Worm (Caenorhabditis elegans) whole organism, L1 larva: ENCODE data around the gene knl-3.

ENCODE experiments used
- F16B12.6 ChIP-seq: fragments of 150-350 bp; optimal IDR thresholded peaks from 2 replicates; lab custom pipeline; 2014; ENCODE audit warnings: missing biosample characterization, missing genetic modification characterization
- aha-1 ChIP-seq: fragments of 150-350 bp; optimal IDR thresholded peaks from 2 replicates; lab custom pipeline; 2014; ENCODE audit warnings: missing biosample characterization, missing genetic modification characterization
- ama-1 ChIP-seq: fragments of 150-350 bp; optimal IDR thresholded peaks from 2 replicates; lab custom pipeline; 2014
- ceh-63 ChIP-seq: fragments of 200-800 bp; sonication (Bioruptor generic); optimal IDR thresholded peaks from 2 replicates; lab custom pipeline; 2018; ENCODE audit warnings: mild to moderate bottlenecking, missing genetic modification characterization, missing compliant biosample characterization
- ceh-8 ChIP-seq: fragments of 200-800 bp; sonication (Bioruptor generic); optimal IDR thresholded peaks from 2 replicates; lab custom pipeline; 2018; ENCODE audit warnings: mild to moderate bottlenecking, missing genetic modification characterization, moderate library complexity, missing compliant biosample characterization
- ceh-82 ChIP-seq, 3 experiments: fragments of 150-350 bp in 1 of 3; sonication (generic microtip) in 2 of 3; optimal IDR thresholded peaks; 2 replicates each; lab custom pipeline; 2014 to 2017; ENCODE audit warnings: missing biosample characterization in 3 of 3, missing genetic modification characterization in 3 of 3
- ceh-90 ChIP-seq: sonication (generic microtip); optimal IDR thresholded peaks from 2 replicates; lab custom pipeline; 2016; ENCODE audit warnings: missing genetic modification characterization, missing compliant biosample characterization
- efl-1 ChIP-seq, 4 experiments: fragments of 150-350 bp; optimal IDR thresholded peaks in 3 of 4; peaks in 1 of 4; 1 replicate in 1 of 4; 2 replicates in 3 of 4; lab custom pipeline; 2014; ENCODE audit warnings: missing biosample characterization in 2 of 4, missing genetic modification characterization in 2 of 4, missing genetic modification reagents in 2 of 4
- elt-2 ChIP-seq: sonication (generic microtip); optimal IDR thresholded peaks from 2 replicates; lab custom pipeline; 2016; ENCODE audit warnings: missing genetic modification characterization, mild to moderate bottlenecking, inconsistent platforms, missing compliant biosample characterization, missing genetic modification reagents
- fkh-8 ChIP-seq: sonication (generic microtip); optimal IDR thresholded peaks from 2 replicates; lab custom pipeline; 2016; ENCODE audit warnings: mild to moderate bottlenecking, missing genetic modification characterization, missing compliant biosample characterization
- fos-1 ChIP-seq: fragments of 150-350 bp; optimal IDR thresholded peaks from 2 replicates; lab custom pipeline; 2014; ENCODE audit warnings: missing biosample characterization, missing genetic modification characterization
- grh-1 ChIP-seq: fragments of 200-800 bp; sonication (Bioruptor generic); IDR thresholded peaks from 2 replicates; pipeline ENCODE4 v1.3.6; 2022; ENCODE audit warnings: missing genetic modification reagents, missing genetic modification characterization, missing compliant biosample characterization
- hlh-17 ChIP-seq: fragments of 200-800 bp; sonication (Bioruptor generic); optimal IDR thresholded peaks from 2 replicates; lab custom pipeline; 2018; ENCODE audit warnings: missing genetic modification characterization, mild to moderate bottlenecking, missing compliant biosample characterization, moderate library complexity, borderline replicate concordance
- hpl-2 ChIP-seq: fragments of 150-350 bp; optimal IDR thresholded peaks from 2 replicates; lab custom pipeline; 2014; ENCODE audit warnings: missing biosample characterization, missing genetic modification reagents, missing genetic modification characterization
- isw-1 ChIP-seq: fragments of 200-800 bp; sonication (Bioruptor generic); IDR thresholded peaks from 2 replicates; pipeline ENCODE4 v1.3.6; 2022; ENCODE audit warnings: missing genetic modification characterization, missing compliant biosample characterization
- jun-1 ChIP-seq: fragments of 150-350 bp; optimal IDR thresholded peaks from 2 replicates; lab custom pipeline; 2014; ENCODE audit warnings: missing biosample characterization, missing genetic modification reagents, missing genetic modification characterization
- lin-14 ChIP-seq: fragments of 200-800 bp; sonication (Bioruptor generic); optimal IDR thresholded peaks from 2 replicates; lab custom pipeline; 2018; ENCODE audit warnings: mild to moderate bottlenecking, missing genetic modification characterization, moderate library complexity, missing compliant biosample characterization
- lin-39 ChIP-seq: fragments of 150-350 bp; optimal IDR thresholded peaks from 2 replicates; lab custom pipeline; 2014; ENCODE audit warnings: missing biosample characterization, missing genetic modification reagents, missing genetic modification characterization
- lir-3 ChIP-seq: sonication (generic microtip); optimal IDR thresholded peaks from 2 replicates; lab custom pipeline; 2016; ENCODE audit warnings: mild to moderate bottlenecking, missing genetic modification characterization, moderate library complexity, missing compliant biosample characterization; ENCODE audit not compliant: poor library complexity
- mab-9 ChIP-seq: fragments of 200-800 bp; sonication (Bioruptor generic); IDR thresholded peaks from 2 replicates; pipeline ENCODE4 v1.3.6; 2022; ENCODE audit warnings: missing genetic modification reagents, missing genetic modification characterization, missing compliant biosample characterization
- mef-2 ChIP-seq: fragments of 150-350 bp; optimal IDR thresholded peaks from 2 replicates; lab custom pipeline; 2014; ENCODE audit warnings: missing biosample characterization, missing genetic modification characterization
- mep-1 ChIP-seq: fragments of 150-350 bp; optimal IDR thresholded peaks from 2 replicates; lab custom pipeline; 2014; ENCODE audit warnings: missing biosample characterization, missing genetic modification characterization
- nhr-12 ChIP-seq: sonication (generic microtip); optimal IDR thresholded peaks from 2 replicates; lab custom pipeline; 2017; ENCODE audit warnings: missing biosample characterization, missing genetic modification characterization
- nhr-237 ChIP-seq: fragments of 150-350 bp; optimal IDR thresholded peaks from 2 replicates; lab custom pipeline; 2014; ENCODE audit warnings: missing biosample characterization, missing genetic modification characterization
- nhr-90 ChIP-seq: sonication (generic microtip); optimal IDR thresholded peaks from 2 replicates; lab custom pipeline; 2016; ENCODE audit warnings: mild to moderate bottlenecking, missing genetic modification characterization, missing compliant biosample characterization; ENCODE audit not compliant: poor library complexity
- rnt-1 ChIP-seq: sonication (generic microtip); optimal IDR thresholded peaks from 2 replicates; lab custom pipeline; 2016; ENCODE audit warnings: mild to moderate bottlenecking, missing genetic modification characterization, moderate library complexity, missing compliant biosample characterization
- skn-1 ChIP-seq: fragments of 150-350 bp; optimal IDR thresholded peaks from 2 replicates; lab custom pipeline; 2014; ENCODE audit warnings: missing biosample characterization, missing genetic modification characterization
- snpc-4 ChIP-seq: fragments of 150-350 bp; optimal IDR thresholded peaks from 2 replicates; lab custom pipeline; 2014; ENCODE audit warnings: missing biosample characterization, missing genetic modification characterization
- unc-30 ChIP-seq: sonication (generic microtip); optimal IDR thresholded peaks from 2 replicates; lab custom pipeline; 2017; ENCODE audit warnings: missing biosample characterization, missing genetic modification characterization
- unc-98 ChIP-seq: fragments of 200-800 bp; sonication (Bioruptor generic); IDR thresholded peaks from 2 replicates; pipeline ENCODE4 v1.3.6; 2022; ENCODE audit warnings: missing genetic modification characterization, missing compliant biosample characterization
- vab-15 ChIP-seq: sonication (generic microtip); optimal IDR thresholded peaks from 2 replicates; lab custom pipeline; 2017; ENCODE audit warnings: missing genotype, mild to moderate bottlenecking, missing genetic modification characterization, missing compliant biosample characterization
- xbp-1 ChIP-seq: sonication (generic microtip); optimal IDR thresholded peaks from 2 replicates; lab custom pipeline; 2016; ENCODE audit warnings: missing genetic modification characterization, missing compliant biosample characterization
- ztf-4 ChIP-seq: fragments of 150-350 bp; optimal IDR thresholded peaks from 2 replicates; lab custom pipeline; 2014; ENCODE audit warnings: missing biosample characterization, missing genetic modification characterization

Gene knl-3

DNA sequence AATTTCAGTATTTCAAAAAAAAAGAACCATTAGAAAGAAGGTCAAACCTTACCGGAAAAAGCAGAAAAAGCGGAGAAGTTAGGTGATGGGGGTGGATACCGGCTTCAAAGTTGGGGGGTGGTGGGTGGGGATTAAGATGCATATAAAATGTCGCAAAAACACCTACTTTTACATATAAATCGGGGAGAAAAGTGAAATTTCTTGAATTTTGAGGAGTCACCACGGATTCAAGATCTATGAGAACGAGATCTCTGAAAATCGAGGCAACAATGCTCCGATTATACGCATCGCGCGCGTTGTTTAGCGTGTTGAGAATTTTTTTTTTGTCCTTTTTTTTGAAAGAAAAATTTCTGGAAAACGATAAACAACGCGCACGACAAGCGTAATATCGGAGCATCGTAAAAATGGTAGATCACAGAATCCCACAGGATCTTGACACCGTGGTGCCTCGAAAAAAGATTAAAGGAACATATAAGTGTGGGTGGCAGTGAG lies 6.5 kb downstream of the knl-3 start (continued):
- TF ChIP-seq hlh-17 (GFP tag; lab: Kevin White, UChicago), result no peak
- peak; percentile 65 for TF ChIP-seq ztf-4 (tag; lab: Kevin White, UChicago)
- TF ChIP-seq fkh-8 (tag; lab: Kevin White, UChicago), result no peak
- no peak for TF ChIP-seq mep-1
- TF ChIP-seq ceh-90 (tag; lab: Kevin White, UChicago), result no peak
- no peak for TF ChIP-seq aha-1 (tag; lab: Kevin White, UChicago)
- TF ChIP-seq lir-3 (tag; lab: Kevin White, UChicago), result no peak

ce11 chrV:1878030-1878429 lies 9.0 kb downstream of the knl-3 start:
- TF ChIP-seq ceh-8 (GFP tag; lab: Kevin White, UChicago) (no peak), jun-1 (tag; lab: Kevin White, UChicago) (no peak), ztf-4 (tag; lab: Kevin White, UChicago) (no peak), mab-9 (GFP tag; lab: Robert Waterston, UW) (no peak), lir-3 (tag; lab: Kevin White, UChicago) (no peak), vab-15 (tag; lab: Kevin White, UChicago) (no peak), lin-39 (tag; lab: Kevin White, UChicago) (no peak), nhr-237 (tag; lab: Kevin White, UChicago) (no peak)

ce11 chrV:1883131-1883530 lies 14.1 kb downstream of the knl-3 start:
- no peak for TF ChIP-seq isw-1 (GFP tag; lab: Robert Waterston, UW)
- peak; percentile 22 for TF ChIP-seq nhr-90
- TF ChIP-seq aha-1 (tag; lab: Kevin White, UChicago), result no peak
- TF ChIP-seq elt-2 (tag; lab: Kevin White, UChicago), result peak; percentile 1
- TF ChIP-seq mef-2 (tag; lab: Kevin White, UChicago), result no peak

DNA sequence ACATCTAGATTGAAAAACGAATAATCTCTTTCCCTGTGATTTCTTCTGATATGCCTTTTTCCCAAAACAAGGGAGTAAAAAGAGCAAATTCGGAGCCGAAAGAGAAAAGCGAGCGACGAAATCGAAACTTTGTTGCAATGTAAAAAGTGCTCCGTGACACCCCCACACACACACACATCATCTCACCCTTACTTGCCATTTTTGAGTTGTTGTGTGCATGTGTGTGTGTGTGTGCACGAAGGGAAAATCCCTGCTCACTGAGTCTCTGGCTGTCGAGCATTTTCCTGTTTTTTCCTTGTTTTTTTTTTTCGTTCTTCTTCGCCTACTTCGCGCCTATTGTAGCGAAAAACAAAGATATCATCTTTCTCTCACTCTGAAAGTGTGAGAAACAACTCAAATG lies 18.0 kb downstream of the knl-3 start:
- TF ChIP-seq lin-14 (GFP tag; lab: Kevin White, UChicago), result peak; percentile 81
- no peak for TF ChIP-seq grh-1 (GFP tag; lab: Robert Waterston, UW)
- TF ChIP-seq, all 84 proteins: peak for 1

ce11 chrV:1888299-1888698 lies 19.3 kb downstream of the knl-3 start:
- TF ChIP-seq F16B12.6 (no peak), lin-14 (GFP tag; lab: Kevin White, UChicago) (peak; percentile 35)

ce11 chrV:1889996-1890395 lies 21.0 kb downstream of the knl-3 start:
- TF ChIP-seq snpc-4 (tag; lab: Kevin White, UChicago) (no peak), fos-1 (tag; lab: Kevin White, UChicago) (no peak), xbp-1 (tag; lab: Kevin White, UChicago) (no peak), nhr-12 (no peak), ceh-63 (no peak), elt-2 (tag; lab: Kevin White, UChicago) (no peak), hpl-2 (GFP tag; lab: Kevin White, UChicago) (no peak), mef-2 (tag; lab: Kevin White, UChicago) (no peak), hlh-17 (GFP tag; lab: Kevin White, UChicago) (no peak), lir-3 (tag; lab: Kevin White, UChicago) (no peak), unc-98 (GFP tag; lab: Robert Waterston, UW) (no peak), ceh-82 (tag; optimal IDR thresholded peaks at IDR 0.05; lab: Kevin White, UChicago) (no peak), fkh-8 (tag; lab: Kevin White, UChicago) (peak; percentile 1), efl-1 (optimal IDR thresholded peaks at IDR 0.05; lab: Kevin White, UChicago) (no peak), efl-1 (GFP tag; optimal IDR thresholded peaks at IDR 0.05 in 1 of 2; lab: Kevin White, UChicago) (no peak), skn-1 (tag; lab: Kevin White, UChicago) (no peak), rnt-1 (tag; lab: Kevin White, UChicago) (peak; percentile 16), jun-1 (tag; lab: Kevin White, UChicago) (no peak), ama-1 (lab: Kevin White, UChicago) (no peak), unc-30 (tag; lab: Kevin White, UChicago) (no peak), lin-14 (GFP tag; lab: Kevin White, UChicago) (peak; percentile 81)
